Worm (Caenorhabditis elegans): ENCODE data around the gene F47B10.5.

DNA sequence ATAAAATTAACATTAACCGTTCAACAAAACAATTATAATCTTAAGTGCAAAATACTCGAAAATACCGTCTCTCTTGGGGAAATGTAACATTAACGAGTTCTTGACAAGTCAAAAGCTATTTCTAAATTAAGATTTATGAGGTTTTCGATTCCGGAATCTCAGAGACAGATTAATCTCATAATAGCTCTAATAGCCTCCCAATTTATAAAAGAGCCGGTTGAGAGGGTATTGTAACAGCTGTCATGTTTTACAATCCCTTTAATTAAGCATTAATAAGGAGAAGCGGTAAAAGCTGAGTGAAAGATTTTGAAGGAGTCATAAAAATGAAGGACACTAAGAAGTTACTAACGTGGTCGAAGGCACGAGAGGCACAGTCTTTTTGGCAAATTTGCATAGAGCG, 38.6 kb downstream of the F47B10.5 start:
- TF ChIP-seq him-1 (tag; optimal IDR thresholded peaks at IDR 0.05) (no peak), dao-5 (tag; optimal IDR thresholded peaks at IDR 0.05) (no peak), W03F9.2 (tag; optimal IDR thresholded peaks at IDR 0.05) (no peak)

All from whole organism, L4/young adult.